Worm (Caenorhabditis elegans): ENCODE measurements around the gene Y105C5B.5.

DNA sequence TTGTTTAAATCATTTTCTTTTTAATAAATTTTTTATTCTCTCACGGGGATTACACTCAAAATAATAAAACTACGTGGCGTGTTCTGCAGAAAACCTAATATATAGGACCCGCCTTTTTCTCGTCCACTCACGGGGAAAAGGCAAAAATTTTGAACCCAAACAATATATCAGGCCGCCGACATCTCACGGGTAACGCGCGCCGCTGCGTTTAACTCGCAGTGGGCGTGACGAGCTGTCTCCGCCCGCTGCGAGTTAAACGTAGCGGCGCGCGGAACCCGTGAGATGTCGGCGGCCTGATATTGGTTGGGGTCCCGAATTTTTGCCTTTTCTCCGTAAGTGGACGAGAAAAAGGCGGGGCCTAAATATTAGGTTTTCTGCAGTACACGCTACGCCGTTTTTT lies 39.5 kb downstream of the Y105C5B.5 start:
- no peak for TF ChIP-seq che-1 (tag; optimal IDR thresholded peaks at IDR 0.05)
- no peak for TF ChIP-seq dve-1 (tag; optimal IDR thresholded peaks at IDR 0.05)
- no peak for TF ChIP-seq ama-1 (optimal IDR thresholded peaks at IDR 0.05)
- no peak for TF ChIP-seq unc-55 (GFP tag; optimal IDR thresholded peaks at IDR 0.05)
- no peak for TF ChIP-seq nhr-11 (tag; optimal IDR thresholded peaks at IDR 0.05)
- TF ChIP-seq pax-1 (tag; optimal IDR thresholded peaks at IDR 0.05): no peak
- no peak for TF ChIP-seq ceh-22 (tag; optimal IDR thresholded peaks at IDR 0.05)
- TF ChIP-seq tbx-7 (tag; optimal IDR thresholded peaks at IDR 0.05): no peak
- no peak for TF ChIP-seq ceh-34 (tag; optimal IDR thresholded peaks at IDR 0.05)

All from whole organism, late embryonic.